Worm (Caenorhabditis elegans) whole organism, young adult: ENCODE measurements around the gene mes-6.

Experiments used
- ama-1 ChIP-seq, 3 experiments: fragments of 150-350 bp in 1 of 3; sonication (generic microtip) in 2 of 3; optimal IDR thresholded peaks; 2 replicates each; lab custom pipeline; 2014 to 2018; ENCODE audit warnings: missing biosample characterization in 2 of 3, missing genetic modification characterization in 2 of 3, missing genetic modification reagents in 2 of 3
- bed-2 ChIP-seq: fragments of 200-800 bp; sonication (Bioruptor generic); IDR thresholded peaks from 2 replicates; pipeline ENCODE4 v1.3.6; 2022; ENCODE audit warnings: missing genetic modification reagents, missing genetic modification characterization, missing compliant biosample characterization
- ceh-91 ChIP-seq: fragments of 200-800 bp; sonication (Bioruptor generic); IDR thresholded peaks from 2 replicates; pipeline ENCODE4 v1.3.6; 2022; ENCODE audit warnings: missing genetic modification reagents, missing genetic modification characterization, missing compliant biosample characterization
- chd-7 ChIP-seq: sonication (generic microtip); optimal IDR thresholded peaks from 2 replicates; lab custom pipeline; 2016; ENCODE audit warnings: mild to moderate bottlenecking, missing genetic modification characterization, moderate library complexity, missing compliant biosample characterization
- egl-44 ChIP-seq: fragments of 200-800 bp; sonication (Bioruptor generic); IDR thresholded peaks from 2 replicates; pipeline ENCODE4 v1.3.6; 2022; ENCODE audit warnings: missing genetic modification reagents, missing genetic modification characterization, missing compliant biosample characterization
- ets-4 ChIP-seq: fragments of 200-800 bp; sonication (Bioruptor generic); optimal IDR thresholded peaks from 2 replicates; lab custom pipeline; 2018; ENCODE audit warnings: mild to moderate bottlenecking, missing genetic modification characterization, missing compliant biosample characterization
- madf-3 ChIP-seq: fragments of 200-800 bp; sonication (Bioruptor generic); IDR thresholded peaks from 2 replicates; pipeline ENCODE4 v1.3.6; 2022; ENCODE audit warnings: missing genetic modification reagents, missing genetic modification characterization, missing compliant biosample characterization
- nfya-2 ChIP-seq: fragments of 200-800 bp; sonication (Bioruptor generic); IDR thresholded peaks from 2 replicates; pipeline ENCODE4 v1.3.6; 2022; ENCODE audit warnings: missing genetic modification reagents, missing genetic modification characterization, missing compliant biosample characterization
- nhr-80 ChIP-seq: sonication (generic microtip); optimal IDR thresholded peaks from 2 replicates; lab custom pipeline; 2016; ENCODE audit warnings: missing genetic modification characterization, missing compliant biosample characterization
- snpc-3.4 ChIP-seq: sonication (generic microtip); optimal IDR thresholded peaks from 2 replicates; lab custom pipeline; 2017; ENCODE audit warnings: missing genetic modification characterization, mild to moderate bottlenecking, missing compliant biosample characterization, antibody characterized with exemption, moderate library complexity, missing genotype, missing genetic modification reagents
- snpc-4 ChIP-seq, 5 experiments: fragments of 150-350 bp in 1 of 5; sonication (generic microtip) in 4 of 5; optimal IDR thresholded peaks; 2 replicates each; lab custom pipeline; 2014 to 2018; ENCODE audit warnings: missing genetic modification characterization in 5 of 5, missing biosample characterization in 3 of 5, antibody characterized with exemption in 2 of 5, mild to moderate bottlenecking in 2 of 5, missing compliant biosample characterization in 2 of 5, missing genotype in 2 of 5, moderate library complexity in 2 of 5, missing genetic modification reagents in 1 of 5
- ztf-22 ChIP-seq: fragments of 200-800 bp; sonication (Bioruptor generic); optimal IDR thresholded peaks from 2 replicates; lab custom pipeline; 2018; ENCODE audit warnings: mild to moderate bottlenecking, missing genetic modification characterization, moderate library complexity, missing compliant biosample characterization

DNA sequence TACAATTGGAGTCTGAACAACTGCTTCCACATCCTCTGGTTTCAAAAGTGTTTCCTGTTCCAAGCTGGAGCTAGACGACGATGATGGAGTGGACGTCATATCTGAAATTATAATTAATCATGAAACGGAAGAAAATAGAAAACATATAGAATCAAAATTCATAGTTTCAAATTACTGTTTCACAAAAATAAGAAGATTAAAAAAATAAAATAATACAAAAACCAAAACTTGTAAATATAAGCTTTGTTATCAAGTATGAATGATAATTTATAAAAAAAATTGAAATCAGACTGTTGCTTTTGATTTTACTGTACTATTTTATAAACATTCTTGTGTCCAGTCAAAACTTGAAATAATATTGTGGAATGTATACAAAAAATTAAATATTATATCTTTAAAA is 47.4 kb upstream of the mes-6 start, which contains the start of gene str-176:
- TF ChIP-seq ceh-91 (no peak), chd-7 (no peak), nhr-80 (tag; lab: Kevin White, UChicago) (no peak), egl-44 (no peak), ets-4 (no peak), ama-1 (optimal IDR thresholded peaks at IDR 0.05; lab: Kevin White, UChicago) (no peak), ama-1 (GFP tag; optimal IDR thresholded peaks at IDR 0.05; lab: Kevin White, UChicago) (no peak), madf-3 (GFP tag; lab: Robert Waterston, UW) (no peak), snpc-3.4 (tag; lab: Kevin White, UChicago) (no peak), snpc-4 (GFP tag; optimal IDR thresholded peaks at IDR 0.05; lab: Kevin White, UChicago) (no peak), snpc-4 (tag; optimal IDR thresholded peaks at IDR 0.05; lab: Kevin White, UChicago) (no peak), ztf-22 (GFP tag; lab: Kevin White, UChicago) (no peak), nfya-2 (no peak), bed-2 (no peak)
